Worm (Caenorhabditis elegans) whole organism, midembryonic: ENCODE measurements around the gene srh-7.

Experiments
- T22C8.4 ChIP-seq: fragments of 200-800 bp; sonication (Bioruptor generic); IDR thresholded peaks from 2 replicates; pipeline ENCODE4 v1.3.6; 2022; ENCODE audit warnings: missing genetic modification characterization, missing compliant biosample characterization
- klf-2 ChIP-seq: fragments of 200-800 bp; sonication (Bioruptor generic); conservative IDR thresholded peaks from 2 replicates; pipeline ENCODE4 v1.3.6; 2022; ENCODE audit warnings: missing genetic modification reagents, missing genetic modification characterization, missing compliant biosample characterization
- med-1 ChIP-seq: sonication (generic microtip); optimal IDR thresholded peaks from 2 replicates; lab custom pipeline; 2017; ENCODE audit warnings: missing genetic modification characterization, mild to moderate bottlenecking, missing compliant biosample characterization, antibody characterized with exemption, missing genetic modification reagents; ENCODE audit not compliant: insufficient read depth
- ref-1 ChIP-seq: fragments of 200-800 bp; sonication (Bioruptor generic); conservative IDR thresholded peaks from 2 replicates; pipeline ENCODE4 v1.3.6; 2022; ENCODE audit warnings: missing genetic modification reagents, missing genetic modification characterization, missing compliant biosample characterization
- tab-1 ChIP-seq: fragments of 200-800 bp; sonication (Bioruptor generic); IDR thresholded peaks from 2 replicates; pipeline ENCODE4 v1.3.6; 2022; ENCODE audit warnings: missing genetic modification characterization, missing compliant biosample characterization
- ztf-23 ChIP-seq: fragments of 200-800 bp; sonication (Bioruptor generic); IDR thresholded peaks from 2 replicates; pipeline ENCODE4 v1.3.6; 2022; ENCODE audit warnings: missing genetic modification reagents, missing genetic modification characterization, missing compliant biosample characterization
- ztf-29 ChIP-seq: fragments of 200-800 bp; sonication (Bioruptor generic); IDR thresholded peaks from 2 replicates; pipeline ENCODE4 v1.3.6; 2022; ENCODE audit warnings: missing genetic modification reagents, missing genetic modification characterization, missing compliant biosample characterization

ce11 chrV:3963715-3964114, 44.3 kb upstream of the srh-7 start, which contains the start of gene cyp-34A7:
- TF ChIP-seq med-1 (GFP tag; lab: Kevin White, UChicago) = no peak
- no peak for TF ChIP-seq tab-1 (GFP tag; lab: Robert Waterston, UW)
- no peak for TF ChIP-seq ref-1 (GFP tag; lab: Robert Waterston, UW)
- TF ChIP-seq klf-2 (GFP tag; lab: Robert Waterston, UW) = no peak
- no peak for TF ChIP-seq T22C8.4
- TF ChIP-seq ztf-29 = no peak
- no peak for TF ChIP-seq ztf-23 (GFP tag; lab: Robert Waterston, UW)
